Worm (Caenorhabditis elegans) whole organism, L4 larva: ENCODE measurements around the gene nspc-17.

ENCODE experiments used
- ama-1 ChIP-seq: fragments of 150-350 bp; optimal IDR thresholded peaks from 2 replicates; lab custom pipeline; 2014; ENCODE audit warnings: inconsistent platforms, mixed read lengths
- fkh-10 ChIP-seq: fragments of 150-350 bp; optimal IDR thresholded peaks from 2 replicates; lab custom pipeline; 2014; ENCODE audit warnings: missing biosample characterization, missing genetic modification reagents, missing genetic modification characterization

DNA sequence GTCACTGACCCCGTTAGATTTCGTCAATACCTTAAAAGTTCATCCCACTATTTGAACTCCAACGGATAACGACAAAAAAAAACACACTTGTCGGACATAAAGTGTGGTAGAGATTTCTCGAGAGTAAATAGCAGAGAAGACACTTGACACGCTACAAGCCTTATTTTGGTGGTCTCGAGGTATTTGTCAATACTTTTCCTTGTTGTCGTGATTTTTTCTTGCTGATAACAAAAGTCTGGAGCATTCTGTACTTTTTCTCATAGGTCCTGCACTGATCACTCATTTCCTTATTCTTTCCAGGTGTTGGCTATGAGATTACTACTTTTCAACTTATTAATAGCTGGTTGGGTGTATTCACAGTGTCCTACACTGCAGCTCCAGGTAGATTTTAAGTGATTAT is 47.4 kb upstream of the nspc-17 start, which contains the start of gene lron-1:
- no peak for TF ChIP-seq fkh-10 (GFP tag; lab: Kevin White, UChicago)
- TF ChIP-seq ama-1 (lab: Kevin White, UChicago), result no peak
